Worm (Caenorhabditis elegans) whole organism, mixed stage, embryonic: Measurements from ENCODE around the gene fut-3.

Experiments
- blmp-1 ChIP-seq: fragments of 150-350 bp; optimal IDR thresholded peaks from 2 replicates; lab custom pipeline; 2014; ENCODE audit warnings: missing biosample characterization, missing genetic modification characterization
- ces-1 ChIP-seq: fragments of 150-350 bp; optimal IDR thresholded peaks from 2 replicates; lab custom pipeline; 2014; ENCODE audit warnings: missing biosample characterization, missing genetic modification reagents, missing genetic modification characterization
- cnd-1 ChIP-seq: fragments of 200-800 bp; sonication (Bioruptor generic); optimal IDR thresholded peaks from 2 replicates; lab custom pipeline; 2018; ENCODE audit warnings: mild to moderate bottlenecking, missing genetic modification characterization, missing compliant biosample characterization
- lin-13 ChIP-seq: fragments of 150-350 bp; optimal IDR thresholded peaks from 2 replicates; lab custom pipeline; 2014; ENCODE audit warnings: missing biosample characterization, missing genetic modification characterization
- nhr-28 ChIP-seq: fragments of 150-350 bp; optimal IDR thresholded peaks from 2 replicates; lab custom pipeline; 2014; ENCODE audit warnings: missing biosample characterization, missing genetic modification characterization
- snpc-4 ChIP-seq: fragments of 150-350 bp; optimal IDR thresholded peaks from 2 replicates; lab custom pipeline; 2014; ENCODE audit warnings: missing biosample characterization, missing genetic modification characterization

DNA sequence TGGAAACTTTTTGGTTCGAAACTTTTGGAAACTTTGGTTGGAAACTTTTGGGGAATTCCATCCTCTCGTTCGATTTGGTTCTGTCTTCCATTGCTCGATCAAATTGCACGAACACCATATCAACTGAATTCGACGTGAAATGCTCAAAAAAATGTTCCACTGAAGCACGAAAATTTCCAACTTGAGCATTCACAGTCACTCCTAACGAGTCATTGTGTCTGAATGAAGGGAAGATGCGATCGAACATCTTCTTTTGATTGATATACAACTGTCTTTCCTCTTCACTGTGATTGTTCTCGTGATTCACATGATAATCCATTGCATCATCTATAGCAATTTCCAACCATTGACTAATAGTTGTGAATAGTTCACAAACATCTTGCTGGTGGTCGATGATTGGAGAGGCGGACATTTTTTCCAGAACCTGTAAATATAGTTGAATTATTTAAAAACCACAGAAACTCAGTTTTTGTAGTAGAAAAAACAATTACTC is 31.2 kb downstream of the fut-3 start, which contains the start of gene F59E12.15:
- TF ChIP-seq lin-13 (no peak), blmp-1 (no peak), nhr-28 (tag; lab: Kevin White, UChicago) (no peak), snpc-4 (no peak), ces-1 (GFP tag; lab: Kevin White, UChicago) (no peak), cnd-1 (tag; lab: Kevin White, UChicago) (no peak)
